Fruit fly (Drosophila melanogaster) whole organism, embryonic: ENCODE results near the gene mRpL17.

ENCODE experiments used
- Ada2b ChIP-seq: fragments of 200-800 bp; sonication (Bioruptor generic); IDR thresholded peaks from 2 replicates; pipeline ENCODE4 v1.3.6; 2022; ENCODE audit warnings: missing biosample characterization, missing genetic modification characterization
- Aef1 ChIP-seq: fragments of 200-800 bp; sonication (Bioruptor generic); IDR thresholded peaks from 3 replicates; pipeline ENCODE4 v1.3.6; 2022; ENCODE audit warnings: missing biosample characterization, missing genetic modification characterization
- Atf3 ChIP-seq: fragments of 200-800 bp; sonication (Bioruptor generic); optimal IDR thresholded peaks from 3 replicates; lab custom pipeline; 2016; ENCODE audit warnings: missing biosample characterization, missing genetic modification characterization
- Awh ChIP-seq: fragments of 200-800 bp; sonication (Bioruptor generic); IDR thresholded peaks from 2 replicates; pipeline ENCODE4, ENCODE4 v1.3.6; 2022; ENCODE audit warnings: missing biosample characterization, missing genetic modification characterization
- CG10209 ChIP-seq: fragments of 200-800 bp; sonication (Bioruptor generic); optimal IDR thresholded peaks from 3 replicates; lab custom pipeline; 2017; ENCODE audit warnings: missing biosample characterization, mild to moderate bottlenecking, missing genetic modification characterization, missing genetic modification reagents
- CG13424 ChIP-seq: fragments of 200-800 bp; sonication (Bioruptor generic); optimal IDR thresholded peaks from 2 replicates; lab custom pipeline; 2019; ENCODE audit warnings: missing biosample characterization, mild to moderate bottlenecking, missing genetic modification characterization, moderate library complexity
- CG13894 ChIP-seq: fragments of 200-800 bp; sonication (Bioruptor generic); optimal IDR thresholded peaks from 3 replicates; lab custom pipeline; 2018; ENCODE audit warnings: missing biosample characterization, mild to moderate bottlenecking, missing genetic modification characterization, moderate library complexity
- CG14014 ChIP-seq: fragments of 200-800 bp; sonication (Bioruptor generic); IDR thresholded peaks from 2 replicates; pipeline ENCODE4 v1.3.6; 2022; ENCODE audit warnings: missing biosample characterization, missing genetic modification characterization
- CG14710 ChIP-seq: fragments of 200-800 bp; sonication (Bioruptor generic); optimal IDR thresholded peaks from 3 replicates; lab custom pipeline; 2019; ENCODE audit warnings: missing biosample characterization, mild to moderate bottlenecking, missing genetic modification characterization, moderate library complexity
- CG15601 ChIP-seq: fragments of 200-800 bp; sonication (Bioruptor generic); optimal IDR thresholded peaks from 3 replicates; lab custom pipeline; 2019; ENCODE audit warnings: missing biosample characterization, mild to moderate bottlenecking, missing genetic modification characterization, moderate library complexity
- CG17361 ChIP-seq: fragments of 200-800 bp; sonication (Bioruptor generic); IDR thresholded peaks from 3 replicates; pipeline ENCODE4 v1.3.6; 2022; ENCODE audit warnings: missing biosample characterization, missing genetic modification characterization
- CG2712 ChIP-seq: fragments of 200-800 bp; optimal IDR thresholded peaks from 3 replicates; lab custom pipeline; 2019; ENCODE audit warnings: missing biosample characterization, mild to moderate bottlenecking, missing genetic modification characterization, moderate library complexity
- CG32767 ChIP-seq: fragments of 200-800 bp; sonication (Bioruptor generic); IDR thresholded peaks from 2 replicates; pipeline ENCODE4 v1.3.6; 2022; ENCODE audit warnings: missing biosample characterization, missing genetic modification characterization
- CG4328 ChIP-seq: fragments of 200-800 bp; sonication (Bioruptor generic); optimal IDR thresholded peaks from 3 replicates; lab custom pipeline; 2017; ENCODE audit warnings: missing biosample characterization, missing genetic modification reagents, missing genetic modification characterization
- CG4404 ChIP-seq: fragments of 200-800 bp; sonication (Bioruptor generic); IDR thresholded peaks from 2 replicates; pipeline ENCODE4 v1.3.6; 2022; ENCODE audit warnings: missing biosample characterization, missing genetic modification characterization
- CG4820 ChIP-seq: fragments of 200-800 bp; sonication (Bioruptor generic); optimal IDR thresholded peaks from 3 replicates; lab custom pipeline; 2016; ENCODE audit warnings: missing biosample characterization, missing genetic modification characterization
- CG7963 ChIP-seq: fragments of 200-800 bp; sonication (Bioruptor generic); IDR thresholded peaks from 3 replicates; pipeline ENCODE4 v1.3.6; 2022; ENCODE audit warnings: missing biosample characterization, missing genetic modification characterization; ENCODE audit not compliant: partially characterized antibody
- CG9817 ChIP-seq: fragments of 200-800 bp; sonication (Bioruptor generic); optimal IDR thresholded peaks from 2 replicates; lab custom pipeline; 2018; ENCODE audit warnings: missing biosample characterization, mild to moderate bottlenecking, missing genetic modification characterization, moderate library complexity
- Camta ChIP-seq: fragments of 200-800 bp; sonication (Bioruptor generic); optimal IDR thresholded peaks from 2 replicates; lab custom pipeline; 2016; ENCODE audit warnings: missing biosample characterization, missing genetic modification characterization
- Deaf1 ChIP-seq: fragments of 200-800 bp; optimal IDR thresholded peaks from 3 replicates; lab custom pipeline; 2019; ENCODE audit warnings: missing biosample characterization, mild to moderate bottlenecking, missing genetic modification characterization, moderate library complexity
- E2f1 ChIP-seq: fragments of 200-800 bp; sonication (Bioruptor generic); IDR thresholded peaks from 2 replicates; pipeline ENCODE4 v1.3.6; 2022; ENCODE audit warnings: missing biosample characterization, missing genetic modification characterization
- Elba2 ChIP-seq: fragments of 200-800 bp; sonication (Bioruptor generic); optimal IDR thresholded peaks from 3 replicates; lab custom pipeline; 2016; ENCODE audit warnings: missing biosample characterization, missing genetic modification characterization
- GATAe ChIP-seq: fragments of 200-800 bp; sonication (Bioruptor generic); conservative IDR thresholded peaks from 2 replicates; pipeline ENCODE4 v1.3.6; 2022; ENCODE audit warnings: missing biosample characterization, missing genetic modification characterization
- H15 ChIP-seq: fragments of 200-800 bp; sonication (Bioruptor generic); IDR thresholded peaks from 3 replicates; pipeline ENCODE4 v1.3.6; 2022; ENCODE audit warnings: missing biosample characterization, missing genetic modification characterization
- Hmx ChIP-seq: fragments of 200-800 bp; sonication (Bioruptor generic); optimal IDR thresholded peaks from 2 replicates; lab custom pipeline; 2016; ENCODE audit warnings: missing biosample characterization, missing genetic modification characterization
- Hr51 ChIP-seq, 2 experiments: fragments of 200-800 bp; sonication (Bioruptor generic); optimal IDR thresholded peaks; 2 replicates in 1 of 2; 3 replicates in 1 of 2; lab custom pipeline; 2016 to 2018; ENCODE audit warnings: missing biosample characterization in 2 of 2, missing genetic modification characterization in 2 of 2, mild to moderate bottlenecking in 1 of 2, moderate library complexity in 1 of 2
- Lpt ChIP-seq: fragments of >200 bp; optimal IDR thresholded peaks from 2 replicates; lab custom pipeline; 2018; ENCODE audit warnings: missing biosample characterization, missing genetic modification characterization
- Max ChIP-seq: fragments of 200-800 bp; sonication (Bioruptor generic); optimal IDR thresholded peaks from 2 replicates; lab custom pipeline; 2016; ENCODE audit warnings: missing biosample characterization, mild to moderate bottlenecking, missing genetic modification characterization
- NFAT ChIP-seq: fragments of 200-800 bp; sonication (Bioruptor generic); IDR thresholded peaks from 2 replicates; pipeline ENCODE4 v1.3.6; 2022; ENCODE audit warnings: missing biosample characterization, missing genetic modification characterization
- Optix ChIP-seq: fragments of 200-800 bp; sonication (Bioruptor generic); IDR thresholded peaks from 3 replicates; pipeline ENCODE4 v1.3.6; 2022; ENCODE audit warnings: missing biosample characterization, missing genetic modification characterization
- Pdp1 ChIP-seq, 2 experiments: fragments of 200-800 bp; sonication (Bioruptor generic); optimal IDR thresholded peaks; 3 replicates each; lab custom pipeline; 2016; ENCODE audit warnings: missing biosample characterization in 2 of 2, missing genetic modification characterization in 2 of 2, mild to moderate bottlenecking in 1 of 2, moderate library complexity in 1 of 2
- Sry-δ ChIP-seq: fragments of 200-800 bp; sonication (Bioruptor generic); optimal IDR thresholded peaks from 2 replicates; lab custom pipeline; 2016; ENCODE audit warnings: missing biosample characterization, missing genetic modification characterization
- YL-1 ChIP-seq: fragments of 200-800 bp; sonication (Bioruptor generic); optimal IDR thresholded peaks from 3 replicates; lab custom pipeline; 2017; ENCODE audit warnings: missing biosample characterization, mild to moderate bottlenecking, missing genetic modification characterization
- ac ChIP-seq: fragments of 200-800 bp; sonication (Bioruptor generic); optimal IDR thresholded peaks from 3 replicates; lab custom pipeline; 2017; ENCODE audit warnings: missing biosample characterization, mild to moderate bottlenecking, missing genetic modification characterization
- dimm ChIP-seq: fragments of 200-800 bp; sonication (Bioruptor generic); IDR thresholded peaks from 2 replicates; pipeline ENCODE4 v1.3.6; 2022; ENCODE audit warnings: missing biosample characterization, missing genetic modification characterization
- dysf ChIP-seq: fragments of 200-800 bp; sonication (Bioruptor generic); IDR thresholded peaks from 3 replicates; pipeline ENCODE4 v1.3.6; 2022; ENCODE audit warnings: missing biosample characterization, missing genetic modification characterization
- esg ChIP-seq: fragments of 200-800 bp; sonication (Bioruptor generic); conservative IDR thresholded peaks from 2 replicates; pipeline ENCODE4 v1.3.6; 2022; ENCODE audit warnings: missing biosample characterization, missing genetic modification characterization
- grn ChIP-seq: fragments of 200-800 bp; sonication (Bioruptor generic); optimal IDR thresholded peaks from 3 replicates; lab custom pipeline; 2017; ENCODE audit warnings: missing biosample characterization, missing genetic modification characterization
- gt ChIP-seq: fragments of 200-800 bp; sonication (Bioruptor generic); IDR thresholded peaks from 2 replicates; pipeline ENCODE4 v1.3.6; 2022; ENCODE audit warnings: missing biosample characterization, missing genetic modification characterization
- hbn ChIP-seq: fragments of 200-800 bp; sonication (Bioruptor generic); IDR thresholded peaks from 2 replicates; pipeline ENCODE4 v1.3.6; 2022; ENCODE audit warnings: missing biosample characterization, missing genetic modification characterization; ENCODE audit not compliant: partially characterized antibody
- jigr1 ChIP-seq: fragments of 200-800 bp; sonication (Bioruptor generic); IDR thresholded peaks from 3 replicates; pipeline ENCODE4 v1.3.6; 2022; ENCODE audit warnings: missing biosample characterization, missing genetic modification characterization
- mam ChIP-seq: fragments of 200-800 bp; sonication (Bioruptor generic); optimal IDR thresholded peaks from 3 replicates; lab custom pipeline; 2016; ENCODE audit warnings: missing biosample characterization, missing genetic modification characterization
- nerfin-2 ChIP-seq: fragments of 200-800 bp; sonication (Bioruptor generic); IDR thresholded peaks from 2 replicates; pipeline ENCODE4 v1.3.6; 2022; ENCODE audit warnings: missing biosample characterization, missing genetic modification characterization; ENCODE audit not compliant: partially characterized antibody
- pfk ChIP-seq: fragments of 200-800 bp; sonication (Bioruptor generic); optimal IDR thresholded peaks from 2 replicates; lab custom pipeline; 2018; ENCODE audit warnings: missing biosample characterization, mild to moderate bottlenecking, missing genetic modification characterization, moderate library complexity
- psq ChIP-seq: fragments of 200-800 bp; sonication (Bioruptor generic); optimal IDR thresholded peaks from 2 replicates; lab custom pipeline; 2017; ENCODE audit warnings: missing biosample characterization, missing genetic modification characterization
- ranshi ChIP-seq: fragments of 200-800 bp; sonication (Bioruptor generic); IDR thresholded peaks from 2 replicates; pipeline ENCODE4 v1.3.6; 2022; ENCODE audit warnings: missing biosample characterization, missing genetic modification characterization
- run ChIP-seq: fragments of 200-800 bp; sonication (Bioruptor generic); optimal IDR thresholded peaks from 3 replicates; lab custom pipeline; 2018; ENCODE audit warnings: missing biosample characterization, mild to moderate bottlenecking, missing genetic modification characterization
- salm ChIP-seq: fragments of 200-800 bp; sonication (Bioruptor generic); optimal IDR thresholded peaks from 2 replicates; lab custom pipeline; 2018; ENCODE audit warnings: missing biosample characterization, mild to moderate bottlenecking, missing genetic modification characterization
- sd ChIP-seq: fragments of 200-800 bp; sonication (Bioruptor generic); optimal IDR thresholded peaks from 3 replicates; lab custom pipeline; 2018; ENCODE audit warnings: missing biosample characterization, mild to moderate bottlenecking, missing genetic modification characterization, moderate library complexity
- sim ChIP-seq: fragments of 200-800 bp; sonication (Bioruptor generic); IDR thresholded peaks from 2 replicates; pipeline ENCODE4 v1.3.6; 2022; ENCODE audit warnings: missing biosample characterization, missing genetic modification characterization
- tup ChIP-seq: fragments of 200-800 bp; sonication (Bioruptor generic); optimal IDR thresholded peaks from 2 replicates; lab custom pipeline; 2016; ENCODE audit warnings: missing biosample characterization, mild to moderate bottlenecking, missing genetic modification characterization, moderate library complexity
- vfl ChIP-seq: fragments of 200-800 bp; sonication (Bioruptor generic); optimal IDR thresholded peaks from 2 replicates; lab custom pipeline; 2016; ENCODE audit warnings: missing biosample characterization, missing genetic modification characterization

Gene mRpL17

dm6 chr3L:262724-263177, 1.8 kb upstream of the mRpL17 start (continued):
- TF ChIP-seq Pdp1 (GFP tag; optimal IDR thresholded peaks at IDR 0.05; lab: Kevin White, UChicago): peak in 1 of 2 experiments; percentile 63
- no peak for TF ChIP-seq Optix (GFP tag; lab: Robert Waterston, UW)
- no peak for TF ChIP-seq Deaf1
- no peak for TF ChIP-seq sim (GFP tag; lab: Robert Waterston, UW)
- TF ChIP-seq Sry-δ (GFP tag; lab: Kevin White, UChicago): peak; percentile 89
- no peak for TF ChIP-seq CG14014 (GFP tag; lab: Robert Waterston, UW)
- TF ChIP-seq CG13894: peak; percentile 54
- no peak for TF ChIP-seq CG4328 (GFP tag; lab: Kevin White, UChicago)
- no peak for TF ChIP-seq H15 (GFP tag; lab: Robert Waterston, UW)
- no peak for TF ChIP-seq jigr1 (GFP tag; lab: Robert Waterston, UW)
- TF ChIP-seq CG9817: no peak
- no peak for TF ChIP-seq CG2712 (tag; lab: Kevin White, UChicago)
- no peak for TF ChIP-seq CG4820 (GFP tag; lab: Kevin White, UChicago)
- no peak for TF ChIP-seq CG32767
- peak; percentile 24 for TF ChIP-seq sd (tag; lab: Kevin White, UChicago)
- TF ChIP-seq vfl (GFP tag; lab: Kevin White, UChicago): no peak
- TF ChIP-seq NFAT (GFP tag; lab: Robert Waterston, UW): no peak
- TF ChIP-seq Camta (GFP tag; lab: Kevin White, UChicago): no peak
- no peak for TF ChIP-seq Hr51 (GFP tag; optimal IDR thresholded peaks at IDR 0.05; lab: Kevin White, UChicago)
- peak; percentile 85 for TF ChIP-seq Max (GFP tag; lab: Kevin White, UChicago)
- peak; percentile 75 for TF ChIP-seq nerfin-2 (GFP tag; lab: Robert Waterston, UW)
- no peak for TF ChIP-seq CG10209 (GFP tag; lab: Kevin White, UChicago)
- no peak for TF ChIP-seq ranshi
- TF ChIP-seq Aef1 (GFP tag; lab: Robert Waterston, UW): no peak
- TF ChIP-seq CG4404 (GFP tag; lab: Robert Waterston, UW): no peak
- TF ChIP-seq dimm: no peak
- TF ChIP-seq tup: no peak
- TF ChIP-seq Lpt: no peak
- TF ChIP-seq esg: no peak
- no peak for TF ChIP-seq dysf (GFP tag; lab: Robert Waterston, UW)
- TF ChIP-seq CG7963: peak; percentile 66; the same call in 2 of the 3 replicates
- TF ChIP-seq mam (GFP tag; lab: Kevin White, UChicago): no peak
- TF ChIP-seq salm (tag; lab: Kevin White, UChicago): no peak
- TF ChIP-seq gt (GFP tag; lab: Robert Waterston, UW): no peak
- no peak for TF ChIP-seq Elba2 (GFP tag; lab: Kevin White, UChicago)
- no peak for TF ChIP-seq CG17361 (GFP tag; lab: Robert Waterston, UW)
- peak; percentile 85 for TF ChIP-seq YL-1 (GFP tag; lab: Kevin White, UChicago)
- no peak for TF ChIP-seq run
- TF ChIP-seq CG14710 (tag; lab: Kevin White, UChicago): peak; percentile 28
- no peak for TF ChIP-seq psq (GFP tag; lab: Kevin White, UChicago)
- TF ChIP-seq pfk: no peak
- TF ChIP-seq hbn (GFP tag; lab: Robert Waterston, UW): peak; percentile 77
- TF ChIP-seq ac: no peak
- no peak for TF ChIP-seq Hmx (GFP tag; lab: Kevin White, UChicago)
- no peak for TF ChIP-seq Ada2b (GFP tag; lab: Robert Waterston, UW)
- no peak for TF ChIP-seq E2f1 (GFP tag; lab: Robert Waterston, UW)
- no peak for TF ChIP-seq grn (GFP tag; lab: Kevin White, UChicago)
- no peak for TF ChIP-seq CG15601 (tag; lab: Kevin White, UChicago)
- TF ChIP-seq CG13424 (tag; lab: Kevin White, UChicago): no peak
- no peak for TF ChIP-seq GATAe (GFP tag; lab: Robert Waterston, UW)
- no peak for TF ChIP-seq Awh (GFP tag; lab: Robert Waterston, UW)
- TF ChIP-seq Atf3 (GFP tag; lab: Kevin White, UChicago): no peak
